Fruit fly (Drosophila melanogaster) whole organism, prepupa: Measurements from ENCODE around the gene TwdlT.

Experiments
- Blimp-1 ChIP-seq: fragments of 200-800 bp; sonication (Bioruptor generic); optimal IDR thresholded peaks from 3 replicates; lab custom pipeline; 2017; ENCODE audit warnings: missing biosample characterization, missing genetic modification characterization, mild to moderate bottlenecking, moderate library complexity, missing genetic modification reagents
- CG10631 ChIP-seq: fragments of 200-800 bp; sonication (Bioruptor generic); optimal IDR thresholded peaks from 2 replicates; lab custom pipeline; 2016; ENCODE audit warnings: missing biosample characterization, missing genetic modification characterization
- CG10669 ChIP-seq: fragments of 200-800 bp; sonication (Bioruptor generic); optimal IDR thresholded peaks from 3 replicates; lab custom pipeline; 2018; ENCODE audit warnings: missing biosample characterization, mild to moderate bottlenecking, missing genetic modification characterization, moderate library complexity
- CG11294 ChIP-seq: fragments of 200-800 bp; sonication (Bioruptor generic); IDR thresholded peaks from 2 replicates; pipeline ENCODE4 v1.3.6; 2022; ENCODE audit warnings: missing biosample characterization, missing genetic modification characterization
- CG11762 ChIP-seq: fragments of 200-800 bp; sonication (Bioruptor generic); optimal IDR thresholded peaks from 3 replicates; lab custom pipeline; 2016; ENCODE audit warnings: missing biosample characterization, missing genetic modification characterization; ENCODE audit not compliant: insufficient read depth
- CG11902 ChIP-seq: fragments of 200-800 bp; sonication (Bioruptor generic); optimal IDR thresholded peaks from 3 replicates; lab custom pipeline; 2016; ENCODE audit warnings: missing biosample characterization, missing genetic modification characterization
- CG15336 ChIP-seq: fragments of 200-800 bp; sonication (Bioruptor generic); IDR thresholded peaks from 2 replicates; pipeline ENCODE4 v1.3.6; 2022; ENCODE audit warnings: missing biosample characterization, missing genetic modification characterization
- CG1621 ChIP-seq: fragments of 200-800 bp; sonication (Bioruptor generic); optimal IDR thresholded peaks from 3 replicates; lab custom pipeline; 2018; ENCODE audit warnings: missing biosample characterization, mild to moderate bottlenecking, missing genetic modification characterization
- CG16779 ChIP-seq: fragments of 200-800 bp; sonication (Bioruptor generic); optimal IDR thresholded peaks from 3 replicates; lab custom pipeline; 2017; ENCODE audit warnings: missing biosample characterization, mild to moderate bottlenecking, missing genetic modification characterization
- CG3032 ChIP-seq: fragments of 200-800 bp; optimal IDR thresholded peaks from 2 replicates; lab custom pipeline; 2019; ENCODE audit warnings: missing biosample characterization, mild to moderate bottlenecking, missing genetic modification characterization, moderate library complexity
- CG31627 ChIP-seq: fragments of 200-800 bp; sonication (Bioruptor generic); optimal IDR thresholded peaks from 3 replicates; lab custom pipeline; 2016; ENCODE audit warnings: missing biosample characterization, missing genetic modification characterization
- CG34406 ChIP-seq: fragments of 200-800 bp; sonication (Bioruptor generic); optimal IDR thresholded peaks from 3 replicates; lab custom pipeline; 2016; ENCODE audit warnings: missing biosample characterization, missing genetic modification characterization
- CG3919 ChIP-seq: fragments of 200-800 bp; sonication (Bioruptor generic); optimal IDR thresholded peaks from 3 replicates; lab custom pipeline; 2016; ENCODE audit warnings: missing biosample characterization, missing genetic modification characterization
- CG4318 ChIP-seq: fragments of 200-800 bp; sonication (Bioruptor generic); optimal IDR thresholded peaks from 3 replicates; lab custom pipeline; 2017; ENCODE audit warnings: missing biosample characterization, mild to moderate bottlenecking, missing genetic modification characterization
- CG6163 ChIP-seq: fragments of 200-800 bp; sonication (Bioruptor generic); IDR thresholded peaks from 3 replicates; pipeline ENCODE4 v1.3.6; 2022; ENCODE audit warnings: missing biosample characterization, missing genetic modification characterization
- CG6276 ChIP-seq: fragments of 200-800 bp; sonication (Bioruptor generic); optimal IDR thresholded peaks from 2 replicates; lab custom pipeline; 2017; ENCODE audit warnings: missing biosample characterization, mild to moderate bottlenecking, missing genetic modification characterization
- CG6792 ChIP-seq: fragments of 200-800 bp; sonication (Bioruptor generic); optimal IDR thresholded peaks from 3 replicates; lab custom pipeline; 2016; ENCODE audit warnings: missing biosample characterization, missing genetic modification characterization
- CG6808 ChIP-seq: fragments of 200-800 bp; sonication (Bioruptor generic); optimal IDR thresholded peaks from 3 replicates; lab custom pipeline; 2017; ENCODE audit warnings: missing biosample characterization, missing genetic modification characterization, mild to moderate bottlenecking, moderate library complexity, missing genetic modification reagents
- CG6854 ChIP-seq: fragments of 200-800 bp; sonication (Bioruptor generic); optimal IDR thresholded peaks from 2 replicates; lab custom pipeline; 2017; ENCODE audit warnings: missing biosample characterization, mild to moderate bottlenecking, missing genetic modification characterization
- CG7368 ChIP-seq: fragments of 200-800 bp; sonication (Bioruptor generic); optimal IDR thresholded peaks from 3 replicates; lab custom pipeline; 2016; ENCODE audit warnings: missing biosample characterization, missing genetic modification characterization
- CG8319 ChIP-seq: fragments of 200-800 bp; sonication (Bioruptor generic); optimal IDR thresholded peaks from 3 replicates; lab custom pipeline; 2016; ENCODE audit warnings: missing biosample characterization, missing genetic modification characterization
- CG8632 ChIP-seq: fragments of 200-800 bp; sonication (Bioruptor generic); optimal IDR thresholded peaks from 3 replicates; lab custom pipeline; 2016; ENCODE audit warnings: missing biosample characterization, missing genetic modification characterization
- CG9139 ChIP-seq: fragments of 200-800 bp; sonication (Bioruptor generic); optimal IDR thresholded peaks from 3 replicates; lab custom pipeline; 2017; ENCODE audit warnings: missing biosample characterization, mild to moderate bottlenecking, missing genetic modification characterization
- Eip75B ChIP-seq: fragments of 200-800 bp; sonication (Bioruptor generic); optimal IDR thresholded peaks from 3 replicates; lab custom pipeline; 2016; ENCODE audit warnings: missing biosample characterization, missing genetic modification characterization
- Eip93F ChIP-seq: fragments of 200-800 bp; sonication (Bioruptor generic); optimal IDR thresholded peaks from 2 replicates; lab custom pipeline; 2016; ENCODE audit warnings: missing biosample characterization, mild to moderate bottlenecking, missing genetic modification characterization
- Ets21C ChIP-seq: fragments of 200-800 bp; sonication (Bioruptor generic); optimal IDR thresholded peaks from 3 replicates; lab custom pipeline; 2016; ENCODE audit warnings: missing biosample characterization, missing genetic modification characterization
- Ets96B ChIP-seq: fragments of 200-800 bp; optimal IDR thresholded peaks from 2 replicates; lab custom pipeline; 2019; ENCODE audit warnings: missing biosample characterization, mild to moderate bottlenecking, missing genetic modification characterization, moderate library complexity
- Gug ChIP-seq: fragments of 200-800 bp; sonication (Bioruptor generic); IDR thresholded peaks from 2 replicates; pipeline ENCODE4 v1.3.6; 2022; ENCODE audit warnings: missing biosample characterization, missing genetic modification characterization
- Hr38 ChIP-seq: sonication (Bioruptor generic); optimal IDR thresholded peaks from 2 replicates; lab custom pipeline; 2016; ENCODE audit warnings: missing biosample characterization, missing genetic modification characterization
- Hr39 ChIP-seq: fragments of 200-800 bp; sonication (Bioruptor generic); optimal IDR thresholded peaks from 2 replicates; lab custom pipeline; 2016; ENCODE audit warnings: missing biosample characterization, missing genetic modification characterization
- Hr4 ChIP-seq: fragments of 200-800 bp; sonication (Bioruptor generic); optimal IDR thresholded peaks from 3 replicates; lab custom pipeline; 2016; ENCODE audit warnings: missing biosample characterization, missing genetic modification characterization
- Lpt ChIP-seq: fragments of 200-800 bp; sonication (Bioruptor generic); optimal IDR thresholded peaks from 3 replicates; lab custom pipeline; 2016; ENCODE audit warnings: missing biosample characterization, missing genetic modification characterization
- Met ChIP-seq: fragments of 200-800 bp; sonication (Bioruptor generic); optimal IDR thresholded peaks from 3 replicates; lab custom pipeline; 2016; ENCODE audit warnings: missing biosample characterization, missing genetic modification characterization
- OdsH ChIP-seq: fragments of 200-800 bp; sonication (Bioruptor generic); optimal IDR thresholded peaks from 3 replicates; lab custom pipeline; 2016; ENCODE audit warnings: missing biosample characterization, missing genetic modification characterization
- Smox ChIP-seq: fragments of 200-800 bp; sonication (Bioruptor generic); optimal IDR thresholded peaks from 3 replicates; lab custom pipeline; 2016; ENCODE audit warnings: missing biosample characterization, missing genetic modification characterization
- Sox102F ChIP-seq: fragments of 200-800 bp; sonication (Bioruptor generic); optimal IDR thresholded peaks from 2 replicates; lab custom pipeline; 2016; ENCODE audit warnings: missing biosample characterization, mild to moderate bottlenecking, missing genetic modification characterization
- Sox14 ChIP-seq: fragments of 200-800 bp; sonication (Bioruptor generic); optimal IDR thresholded peaks from 3 replicates; lab custom pipeline; 2016; ENCODE audit warnings: missing biosample characterization, missing genetic modification characterization
- Sox15 ChIP-seq: fragments of 200-800 bp; sonication (Bioruptor generic); optimal IDR thresholded peaks from 3 replicates; lab custom pipeline; 2016; ENCODE audit warnings: missing biosample characterization, missing genetic modification characterization
- achi ChIP-seq: fragments of 200-800 bp; sonication (Bioruptor generic); optimal IDR thresholded peaks from 3 replicates; lab custom pipeline; 2016; ENCODE audit warnings: missing biosample characterization, missing genetic modification characterization
- acj6 ChIP-seq: fragments of 200-800 bp; sonication (Bioruptor generic); optimal IDR thresholded peaks from 3 replicates; lab custom pipeline; 2016; ENCODE audit warnings: missing biosample characterization, missing genetic modification characterization
- dac ChIP-seq: fragments of 200-800 bp; sonication (Bioruptor generic); optimal IDR thresholded peaks from 2 replicates; lab custom pipeline; 2017; ENCODE audit warnings: missing biosample characterization, mild to moderate bottlenecking, missing genetic modification characterization
- eg ChIP-seq: fragments of 200-800 bp; sonication (Bioruptor generic); IDR thresholded peaks from 3 replicates; pipeline ENCODE4 v1.3.6; 2022; ENCODE audit warnings: missing biosample characterization, missing genetic modification characterization
- esn ChIP-seq: fragments of 200-800 bp; sonication (Bioruptor generic); optimal IDR thresholded peaks from 2 replicates; lab custom pipeline; 2016; ENCODE audit warnings: missing biosample characterization, mild to moderate bottlenecking, missing genetic modification characterization, moderate library complexity
- fd59A ChIP-seq: fragments of 200-800 bp; sonication (Bioruptor generic); optimal IDR thresholded peaks from 2 replicates; lab custom pipeline; 2017; ENCODE audit warnings: missing biosample characterization, mild to moderate bottlenecking, missing genetic modification characterization, missing genetic modification reagents
- fkh ChIP-seq: fragments of 200-800 bp; sonication (Bioruptor generic); optimal IDR thresholded peaks from 3 replicates; lab custom pipeline; 2017; ENCODE audit warnings: missing biosample characterization, mild to moderate bottlenecking, missing genetic modification characterization, moderate library complexity
- lz ChIP-seq: fragments of 200-800 bp; sonication (Bioruptor generic); optimal IDR thresholded peaks from 3 replicates; lab custom pipeline; 2016; ENCODE audit warnings: missing biosample characterization, missing genetic modification characterization
- pdm3 ChIP-seq: fragments of 200-800 bp; sonication (Bioruptor generic); optimal IDR thresholded peaks from 3 replicates; lab custom pipeline; 2016; ENCODE audit warnings: missing biosample characterization, missing genetic modification characterization
- spab ChIP-seq: fragments of 200-800 bp; sonication (Bioruptor generic); optimal IDR thresholded peaks from 2 replicates; lab custom pipeline; 2017; ENCODE audit warnings: missing biosample characterization, mild to moderate bottlenecking, missing genetic modification characterization, missing genetic modification reagents
- ss ChIP-seq, 2 experiments: fragments of 200-800 bp; sonication (Bioruptor generic); optimal IDR thresholded peaks; 2 replicates in 1 of 2; 3 replicates in 1 of 2; lab custom pipeline; 2017 to 2018; ENCODE audit warnings: mild to moderate bottlenecking in 2 of 2, missing biosample characterization in 2 of 2, missing genetic modification characterization in 2 of 2, moderate library complexity in 1 of 2
- svp ChIP-seq: fragments of 200-800 bp; sonication (Bioruptor generic); peaks from one replicate; lab custom pipeline; 2016; ENCODE audit warnings: missing biosample characterization, missing genetic modification characterization
- topi ChIP-seq: fragments of 200-800 bp; sonication (Bioruptor generic); optimal IDR thresholded peaks from 3 replicates; lab custom pipeline; 2016; ENCODE audit warnings: missing biosample characterization, missing genetic modification characterization

Gene TwdlT

dm6 chr3R:27069810-27070625 lies 21.0 kb downstream of the TwdlT start, which contains the start of gene spz:
spz (minus strand) TSS chr3R:27070070.
- TF ChIP-seq CG6163 (GFP tag; lab: Robert Waterston, UW) (peak; percentile 20; the same call in 1 of the 3 replicates), Blimp-1 (peak; percentile 48), CG8319 (GFP tag; lab: Kevin White, UChicago) (no peak), CG6276 (GFP tag; lab: Kevin White, UChicago) (no peak), esn (GFP tag; lab: Kevin White, UChicago) (no peak), CG31627 (GFP tag; lab: Kevin White, UChicago) (no peak), Eip93F (GFP tag; lab: Kevin White, UChicago) (no peak), Sox102F (GFP tag; lab: Kevin White, UChicago) (no peak), CG8632 (GFP tag; lab: Kevin White, UChicago) (no peak), CG10669 (peak; percentile 61), OdsH (peak; percentile 22), fkh (GFP tag; lab: Kevin White, UChicago) (no peak), CG16779 (tag; lab: Kevin White, UChicago) (no peak), CG3032 (tag; lab: Kevin White, UChicago) (no peak), CG3919 (GFP tag; lab: Kevin White, UChicago) (peak; percentile 21), Lpt (GFP tag; lab: Kevin White, UChicago) (peak; percentile 4), CG10631 (GFP tag; lab: Kevin White, UChicago) (no peak), CG1621 (no peak), Gug (GFP tag; lab: Robert Waterston, UW) (no peak), Ets21C (GFP tag; lab: Kevin White, UChicago) (no peak), spab (GFP tag; lab: Kevin White, UChicago) (no peak), topi (GFP tag; lab: Kevin White, UChicago) (no peak), dac (GFP tag; lab: Kevin White, UChicago) (no peak), CG4318 (GFP tag; lab: Kevin White, UChicago) (no peak), ss (GFP tag; optimal IDR thresholded peaks at IDR 0.05; lab: Kevin White, UChicago) (peak in 1 of 2 experiments; percentile 16), acj6 (no peak), Hr4 (GFP tag; lab: Kevin White, UChicago) (peak; percentile 40), fd59A (no peak), eg (peak; percentile 58; the same call in 2 of the 3 replicates), CG6808 (no peak), CG6792 (GFP tag; lab: Kevin White, UChicago) (no peak), achi (GFP tag; lab: Kevin White, UChicago) (no peak), lz (GFP tag; lab: Kevin White, UChicago) (no peak), Smox (GFP tag; lab: Kevin White, UChicago) (no peak), Eip75B (no peak), CG7368 (no peak), CG34406 (GFP tag; lab: Kevin White, UChicago) (no peak), CG9139 (GFP tag; lab: Kevin White, UChicago) (no peak), CG11902 (GFP tag; lab: Kevin White, UChicago) (no peak), svp (GFP tag; lab: Kevin White, UChicago) (peak; percentile 98), CG11294 (GFP tag; lab: Robert Waterston, UW) (no peak), Hr38 (GFP tag; lab: Kevin White, UChicago) (no peak), Met (GFP tag; lab: Kevin White, UChicago) (no peak), CG11762 (GFP tag; lab: Kevin White, UChicago) (peak; percentile 12), Sox15 (GFP tag; lab: Kevin White, UChicago) (no peak), Ets96B (tag; lab: Kevin White, UChicago) (no peak), pdm3 (GFP tag; lab: Kevin White, UChicago) (peak; percentile 4), CG6854 (GFP tag; lab: Kevin White, UChicago) (no peak), CG15336 (GFP tag; lab: Robert Waterston, UW) (peak; percentile 47), Hr39 (GFP tag; lab: Kevin White, UChicago) (no peak), Sox14 (no peak)
